Fruit fly (Drosophila melanogaster): Measurements from ENCODE around the gene hwt.
A peak's percentile ranks its signal among the peaks of the same experiment; 100 is the strongest.

hwt gene

dm6 chrX:12496930-12497329, 71.3 kb downstream of the hwt start, which contains the start of gene mdu (continued):
- 0 out of 4 replicates have a peak, but pooled peaks have one; percentile 60 for TF ChIP-seq chinmo (GFP tag; IDR thresholded peaks at IDR 0.05; ENCODE audit: partially characterized antibody)
- TF ChIP-seq pnt (GFP tag; optimal IDR thresholded peaks at IDR 0.05) = no peak
- peak; percentile 83 for TF ChIP-seq sd (tag; optimal IDR thresholded peaks at IDR 0.05)
- TF ChIP-seq pb (GFP tag; optimal IDR thresholded peaks at IDR 0.05) = no peak
- TF ChIP-seq CG17359 (tag; optimal IDR thresholded peaks at IDR 0.05) = no peak
- TF ChIP-seq stwl (tag; optimal IDR thresholded peaks at IDR 0.05) = peak; percentile 41
- no peak for TF ChIP-seq org-1 (GFP tag; optimal IDR thresholded peaks at IDR 0.05)
- peak; percentile 42 for TF ChIP-seq CG2120 (GFP tag; optimal IDR thresholded peaks at IDR 0.05)
- no peak for TF ChIP-seq tup (GFP tag; optimal IDR thresholded peaks at IDR 0.05)
- TF ChIP-seq CG4424 (GFP tag; optimal IDR thresholded peaks at IDR 0.05) = peak; percentile 8
- TF ChIP-seq HLH4C (GFP tag; IDR thresholded peaks at IDR 0.05; ENCODE audit: partially characterized antibody) = peak; percentile 40; the same call in 2 of the 3 replicates
- 0 out of 2 replicates have a peak, but pooled peaks have one; percentile 18 for TF ChIP-seq CG9215 (GFP tag; IDR thresholded peaks at IDR 0.05)
- TF ChIP-seq zfh2 (GFP tag; optimal IDR thresholded peaks at IDR 0.05) = peak; percentile 4
- peak; percentile 49 for TF ChIP-seq CG12391 (tag; optimal IDR thresholded peaks at IDR 0.05)
- no peak for TF ChIP-seq gcm (GFP tag; optimal IDR thresholded peaks at IDR 0.05)
- TF ChIP-seq CG30020 (tag; optimal IDR thresholded peaks at IDR 0.05) = peak; percentile 13
- no peak for TF ChIP-seq her (GFP tag; optimal IDR thresholded peaks at IDR 0.05)
- TF ChIP-seq ems (GFP tag; optimal IDR thresholded peaks at IDR 0.05) = no peak
- peak; percentile 11 for TF ChIP-seq CG9817 (tag; optimal IDR thresholded peaks at IDR 0.05)
- TF ChIP-seq CG8290 (GFP tag; optimal IDR thresholded peaks at IDR 0.05) = no peak
- peak in 1 of 2 experiments; percentile 39 for TF ChIP-seq CG8290 (tag; optimal IDR thresholded peaks at IDR 0.05)
- TF ChIP-seq Sry-δ (GFP tag; optimal IDR thresholded peaks at IDR 0.05) = peak; percentile 30
- no peak for TF ChIP-seq vfl (GFP tag; optimal IDR thresholded peaks at IDR 0.05)
- TF ChIP-seq bab2 (GFP tag; optimal IDR thresholded peaks at IDR 0.05) = no peak
- TF ChIP-seq CG1792 (GFP tag; optimal IDR thresholded peaks at IDR 0.05) = no peak
- no peak for TF ChIP-seq CG5953 (GFP tag; IDR thresholded peaks at IDR 0.05)
- 0 out of 2 replicates have a peak, but pooled peaks have one; percentile 35 for TF ChIP-seq CG32532 (GFP tag; IDR thresholded peaks at IDR 0.05)
- no peak for TF ChIP-seq Taf1 (GFP tag; IDR thresholded peaks at IDR 0.05)
- TF ChIP-seq lmd (GFP tag; IDR thresholded peaks at IDR 0.05) = peak; percentile 41; the same call in 1 of the 2 replicates
- TF ChIP-seq Dref (GFP tag; IDR thresholded peaks at IDR 0.05) = peak; percentile 73
- TF ChIP-seq tio (GFP tag; optimal IDR thresholded peaks at IDR 0.05) = no peak
- TF ChIP-seq corto (GFP tag; optimal IDR thresholded peaks at IDR 0.05) = no peak
- 0 out of 4 replicates have a peak, but pooled peaks have one; percentile 39 for TF ChIP-seq Dll (GFP tag; IDR thresholded peaks at IDR 0.05; ENCODE audit: partially characterized antibody)
- peak; percentile 34 for TF ChIP-seq bcd (GFP tag; optimal IDR thresholded peaks at IDR 0.05)
- no peak for TF ChIP-seq CG30431 (GFP tag; optimal IDR thresholded peaks at IDR 0.05)
- TF ChIP-seq CG2712 (tag; optimal IDR thresholded peaks at IDR 0.05) = peak; percentile 35
- TF ChIP-seq da (GFP tag; optimal IDR thresholded peaks at IDR 0.05) = no peak
- TF ChIP-seq CG7839 (tag; optimal IDR thresholded peaks at IDR 0.05) = peak; percentile 46
- TF ChIP-seq nau (GFP tag; optimal IDR thresholded peaks at IDR 0.05) = no peak
- no peak for TF ChIP-seq gcm2 (GFP tag; optimal IDR thresholded peaks at IDR 0.05)
- TF ChIP-seq ato (GFP tag; IDR thresholded peaks at IDR 0.05; ENCODE audit: partially characterized antibody) = 0 out of 2 replicates have a peak, but pooled peaks have one; percentile 14
- TF ChIP-seq tna (GFP tag; IDR thresholded peaks at IDR 0.05; ENCODE audit: partially characterized antibody) = peak; percentile 35; the same call in 1 of the 2 replicates
- TF ChIP-seq CG10543 (GFP tag; optimal IDR thresholded peaks at IDR 0.05) = peak; percentile 7
- 0 out of 2 replicates have a peak, but pooled peaks have one; percentile 31 for TF ChIP-seq CG1024 (GFP tag; IDR thresholded peaks at IDR 0.05)
- no peak for TF ChIP-seq shn (GFP tag; optimal IDR thresholded peaks at IDR 0.05)
- no peak for TF ChIP-seq Doc2 (GFP tag; IDR thresholded peaks at IDR 0.05)
- peak; percentile 40 for TF ChIP-seq Abd-B (GFP tag; optimal IDR thresholded peaks at IDR 0.05)
- TF ChIP-seq kah (GFP tag; optimal IDR thresholded peaks at IDR 0.05) = no peak
- TF ChIP-seq Bgb (GFP tag; IDR thresholded peaks at IDR 0.05; ENCODE audit: partially characterized antibody) = peak; percentile 60
- no peak for TF ChIP-seq D (optimal IDR thresholded peaks at IDR 0.05)
- no peak for TF ChIP-seq D (GFP tag; optimal IDR thresholded peaks at IDR 0.05)
